Fruit fly (Drosophila melanogaster): ENCODE data around the gene CG8960.

The CG8960 gene

DNA sequence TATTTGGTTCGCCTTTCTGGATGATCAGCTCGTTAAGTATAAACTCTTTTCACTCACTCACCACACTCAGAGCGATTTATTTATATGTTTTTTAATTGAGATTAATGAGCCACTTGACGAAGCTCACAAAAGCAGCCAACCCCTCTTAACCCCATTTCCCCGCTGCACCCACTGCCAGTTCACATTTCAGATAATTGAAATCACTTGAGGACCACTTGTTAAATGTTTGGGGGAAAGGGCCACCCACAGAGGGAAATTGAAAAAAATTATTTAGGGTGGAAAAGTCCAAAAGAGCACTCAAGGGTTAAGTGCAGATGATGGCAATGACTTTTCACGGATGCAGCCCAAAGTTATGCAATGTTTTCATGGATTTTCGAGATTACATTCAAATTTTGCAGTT is 44.1 kb upstream of the CG8960 start (continued):
- TF ChIP-seq salr (GFP tag; optimal IDR thresholded peaks at IDR 0.05), result peak; percentile 12 to 40
- peak; percentile 19 for TF ChIP-seq Ets96B (tag; optimal IDR thresholded peaks at IDR 0.05)
- peak; percentile 63 for TF ChIP-seq OdsH (GFP tag; optimal IDR thresholded peaks at IDR 0.05)
- peak; percentile 42 for TF ChIP-seq CG7368 (GFP tag; optimal IDR thresholded peaks at IDR 0.05)
- TF ChIP-seq CG10631 (GFP tag; optimal IDR thresholded peaks at IDR 0.05), result peak; percentile 43
- TF ChIP-seq Smox (GFP tag; optimal IDR thresholded peaks at IDR 0.05), result peak; percentile 58
- peak; percentile 55 for TF ChIP-seq CG31627 (GFP tag; optimal IDR thresholded peaks at IDR 0.05)
- peak; percentile 57 for TF ChIP-seq Met (GFP tag; optimal IDR thresholded peaks at IDR 0.05)
- TF ChIP-seq fkh (GFP tag; optimal IDR thresholded peaks at IDR 0.05), result no peak
- no peak for TF ChIP-seq CG8632 (GFP tag; optimal IDR thresholded peaks at IDR 0.05)
- peak; percentile 39 for TF ChIP-seq Sox14 (GFP tag; optimal IDR thresholded peaks at IDR 0.05)
- peak; percentile 23 for TF ChIP-seq Ets21C (GFP tag; optimal IDR thresholded peaks at IDR 0.05)
- TF ChIP-seq CG1621 (tag; optimal IDR thresholded peaks at IDR 0.05), result peak; percentile 3
- TF ChIP-seq ss (GFP tag; optimal IDR thresholded peaks at IDR 0.05), result no peak
- no peak for TF ChIP-seq CG6854 (GFP tag; optimal IDR thresholded peaks at IDR 0.05)
- TF ChIP-seq svp (GFP tag), result peak; percentile 70
- no peak for TF ChIP-seq fd85E (GFP tag; optimal IDR thresholded peaks at IDR 0.05)
- peak; percentile 32 for TF ChIP-seq CG3032 (tag; optimal IDR thresholded peaks at IDR 0.05)
- TF ChIP-seq cyc (GFP tag; optimal IDR thresholded peaks at IDR 0.05), result peak; percentile 31
- peak; percentile 50 for TF ChIP-seq CG15336 (GFP tag; IDR thresholded peaks at IDR 0.05)
- TF ChIP-seq eg (GFP tag; IDR thresholded peaks at IDR 0.05), result no peak
- no peak for TF ChIP-seq CG8119 (GFP tag; IDR thresholded peaks at IDR 0.05)
- TF ChIP-seq net (GFP tag; optimal IDR thresholded peaks at IDR 0.05), result peak; percentile 57
- TF ChIP-seq CG6792 (GFP tag; optimal IDR thresholded peaks at IDR 0.05), result peak; percentile 18
- TF ChIP-seq CG6808 (GFP tag; optimal IDR thresholded peaks at IDR 0.05), result no peak
- TF ChIP-seq CG8319 (GFP tag; optimal IDR thresholded peaks at IDR 0.05), result no peak
- TF ChIP-seq Eip75B (GFP tag; optimal IDR thresholded peaks at IDR 0.05), result no peak

DNA sequence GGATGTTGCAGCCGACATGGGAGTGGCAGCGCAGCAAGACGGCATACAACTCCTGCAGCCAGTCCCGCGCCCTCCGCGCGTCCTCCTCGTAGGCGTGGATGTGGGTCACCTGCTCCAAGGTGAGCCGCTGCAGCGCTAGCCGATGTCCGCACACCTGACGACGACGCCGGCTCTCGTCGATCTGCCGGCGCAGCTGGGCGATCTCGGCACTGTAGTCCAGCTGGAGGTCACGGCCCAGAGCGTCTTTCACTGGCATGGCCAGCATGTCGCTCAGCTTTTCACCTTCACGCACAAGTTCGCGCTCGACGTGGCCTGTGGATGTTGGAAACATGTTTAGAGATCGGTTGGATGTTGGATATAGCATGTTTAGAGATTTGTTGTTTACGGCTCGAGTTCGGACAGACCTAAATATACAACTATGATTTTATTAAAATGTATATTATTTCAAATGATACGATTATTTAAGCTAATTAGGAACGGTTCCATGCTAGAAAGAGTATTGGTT is 39.3 kb upstream of the CG8960 start:
- TF ChIP-seq Hr39 (GFP tag; optimal IDR thresholded peaks at IDR 0.05) (no peak), Eip75B (GFP tag; optimal IDR thresholded peaks at IDR 0.05) (peak; percentile 34), eg (GFP tag; IDR thresholded peaks at IDR 0.05) (0 out of 3 replicates have a peak, but pooled peaks have one; percentile 54), Eip78C (GFP tag) (no peak), CG8632 (GFP tag; optimal IDR thresholded peaks at IDR 0.05) (no peak), Ets21C (GFP tag; optimal IDR thresholded peaks at IDR 0.05) (no peak), CG6276 (GFP tag; optimal IDR thresholded peaks at IDR 0.05) (no peak), fd59A (GFP tag; optimal IDR thresholded peaks at IDR 0.05) (no peak)

DNA sequence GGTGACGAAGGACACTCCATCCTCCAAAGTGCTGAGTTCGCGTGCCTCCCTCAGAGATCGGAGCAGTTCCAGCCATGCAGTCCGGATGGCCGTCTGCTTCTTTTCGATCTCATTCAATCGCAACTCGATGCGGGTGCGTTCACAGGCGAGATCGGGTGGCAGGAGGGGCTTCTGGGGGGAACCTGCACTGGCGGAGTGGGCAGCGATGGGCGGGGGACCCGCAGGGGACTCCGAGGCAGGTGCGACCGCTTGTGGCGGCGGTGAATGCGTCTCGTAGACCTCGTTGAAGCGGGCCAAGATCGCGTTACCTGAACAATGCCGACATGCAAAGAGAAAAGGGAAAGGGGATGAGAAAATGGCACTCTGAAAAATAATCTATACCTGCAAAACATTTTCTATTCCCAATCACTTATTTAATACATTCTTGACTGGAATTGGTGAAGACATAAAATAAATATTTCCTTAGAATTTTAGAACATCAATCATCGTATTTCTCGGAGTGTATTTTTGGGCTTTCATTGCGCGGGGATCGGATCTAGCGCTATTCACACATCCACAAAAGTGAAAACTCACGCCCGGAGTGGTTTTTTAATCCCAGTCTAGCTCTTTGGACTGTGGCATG is 38.0 kb upstream of the CG8960 start:
- TF ChIP-seq Met (GFP tag; optimal IDR thresholded peaks at IDR 0.05) (peak; percentile 8), Lpt (GFP tag; optimal IDR thresholded peaks at IDR 0.05) (no peak), Ets96B (tag; optimal IDR thresholded peaks at IDR 0.05) (no peak), vri (GFP tag; optimal IDR thresholded peaks at IDR 0.05) (no peak), CG3919 (GFP tag; optimal IDR thresholded peaks at IDR 0.05) (peak; percentile 22), OdsH (GFP tag; optimal IDR thresholded peaks at IDR 0.05) (peak; percentile 1), CG32006 (GFP tag; optimal IDR thresholded peaks at IDR 0.05) (peak; percentile 69), net (GFP tag; optimal IDR thresholded peaks at IDR 0.05) (peak; percentile 3), esn (GFP tag; optimal IDR thresholded peaks at IDR 0.05) (peak; percentile 6), CG6792 (GFP tag; optimal IDR thresholded peaks at IDR 0.05) (peak; percentile 3), CG10669 (GFP tag; optimal IDR thresholded peaks at IDR 0.05) (no peak), svp (GFP tag) (peak; percentile 55), eg (GFP tag; IDR thresholded peaks at IDR 0.05) (peak; percentile 69), cyc (GFP tag; optimal IDR thresholded peaks at IDR 0.05) (no peak), Sox14 (GFP tag; optimal IDR thresholded peaks at IDR 0.05) (no peak), dac (GFP tag; optimal IDR thresholded peaks at IDR 0.05) (peak; percentile 32), acj6 (GFP tag; optimal IDR thresholded peaks at IDR 0.05) (no peak), pdm3 (GFP tag; optimal IDR thresholded peaks at IDR 0.05) (peak; percentile 34), CG8632 (GFP tag; optimal IDR thresholded peaks at IDR 0.05) (no peak), Sox102F (GFP tag; optimal IDR thresholded peaks at IDR 0.05) (no peak), Hr4 (GFP tag; optimal IDR thresholded peaks at IDR 0.05) (peak; percentile 56), CG8119 (GFP tag; IDR thresholded peaks at IDR 0.05) (peak; percentile 67), topi (GFP tag; optimal IDR thresholded peaks at IDR 0.05) (peak; percentile 13), CG15336 (GFP tag; IDR thresholded peaks at IDR 0.05) (peak; percentile 50; the same call in 1 of the 2 replicates), Gug (GFP tag; IDR thresholded peaks at IDR 0.05) (0 out of 2 replicates have a peak, but pooled peaks have one; percentile 22), lz (GFP tag; optimal IDR thresholded peaks at IDR 0.05) (peak; percentile 18), CG3032 (tag; optimal IDR thresholded peaks at IDR 0.05) (no peak), CG10631 (GFP tag; optimal IDR thresholded peaks at IDR 0.05) (peak; percentile 20), Eip78C (GFP tag) (peak; percentile 70), CG6276 (GFP tag; optimal IDR thresholded peaks at IDR 0.05) (no peak), Hr39 (GFP tag; optimal IDR thresholded peaks at IDR 0.05) (peak; percentile 21)

All from whole organism, prepupa.